Fruit fly (Drosophila melanogaster) S2 (cell line): ENCODE measurements around the gene tap.

ENCODE experiments used
- CG8478 ChIP-seq: fragments of >200 bp; optimal IDR thresholded peaks from 2 replicates; lab custom pipeline; 2018
- CTCF ChIP-seq, 2 experiments: fragments of >200 bp; optimal IDR thresholded peaks; 2 replicates each; lab custom pipeline; 2018

The tap gene

dm6 chr3L:17358490-17358889 is 992 bp upstream of the tap start:
- TF ChIP-seq CG8478 (lab: Kevin White, UChicago), result no peak
- TF ChIP-seq CTCF (optimal IDR thresholded peaks at IDR 0.05; lab: Kevin White, UChicago), result no peak

dm6 chr3L:17361925-17362324 is 2.4 kb downstream of the tap start:
- TF ChIP-seq CG8478 (lab: Kevin White, UChicago) (no peak), CTCF (optimal IDR thresholded peaks at IDR 0.05; lab: Kevin White, UChicago) (no peak)

dm6 chr3L:17362940-17363339 is 3.5 kb downstream of the tap start:
- TF ChIP-seq CG8478 (lab: Kevin White, UChicago) (no peak), CTCF (optimal IDR thresholded peaks at IDR 0.05; lab: Kevin White, UChicago) (no peak)

dm6 chr3L:17364023-17364422 is 4.5 kb downstream of the tap start:
- TF ChIP-seq CTCF (optimal IDR thresholded peaks at IDR 0.05; lab: Kevin White, UChicago), result no peak
- no peak for TF ChIP-seq CG8478 (lab: Kevin White, UChicago)

- no peak for TF ChIP-seq CG8478 (lab: Kevin White, UChicago)
- TF ChIP-seq CTCF (optimal IDR thresholded peaks at IDR 0.05; lab: Kevin White, UChicago), result no peak
Observed at dm6 chr3L:17366936-17367335, 7.5 kb downstream of the tap start.

- TF ChIP-seq CTCF (optimal IDR thresholded peaks at IDR 0.05; lab: Kevin White, UChicago) (no peak), CG8478 (lab: Kevin White, UChicago) (no peak)
Observed at dm6 chr3L:17374956-17375621, 15.6 kb downstream of the tap start.

dm6 chr3L:17379311-17379710 is 19.8 kb downstream of the tap start, which contains the start of gene Cad74A:
Cad74A (minus strand) TSS chr3L:17379530.
- TF ChIP-seq CG8478 (lab: Kevin White, UChicago) (no peak), CTCF (optimal IDR thresholded peaks at IDR 0.05; lab: Kevin White, UChicago) (no peak)

- TF ChIP-seq CG8478 (lab: Kevin White, UChicago), result no peak
- no peak for TF ChIP-seq CTCF (optimal IDR thresholded peaks at IDR 0.05; lab: Kevin White, UChicago)
Observed at dm6 chr3L:17381990-17382389, 22.5 kb downstream of the tap start.

- TF ChIP-seq CG8478 (lab: Kevin White, UChicago) (no peak), CTCF (optimal IDR thresholded peaks at IDR 0.05; lab: Kevin White, UChicago) (no peak)
Observed at dm6 chr3L:17382628-17383027, 23.1 kb downstream of the tap start, which contains the start of gene CG13728. CG13728 (minus strand) TSS chr3L:17382728.

- TF ChIP-seq CTCF (optimal IDR thresholded peaks at IDR 0.05; lab: Kevin White, UChicago) (no peak), CG8478 (lab: Kevin White, UChicago) (no peak)
Observed at dm6 chr3L:17383285-17383684, 23.8 kb downstream of the tap start.

dm6 chr3L:17383714-17384113 is 24.2 kb downstream of the tap start:
- TF ChIP-seq CTCF (optimal IDR thresholded peaks at IDR 0.05; lab: Kevin White, UChicago) (peak; percentile 47 to 57), CG8478 (lab: Kevin White, UChicago) (no peak)

dm6 chr3L:17386612-17387382 is 27.3 kb downstream of the tap start:
- TF ChIP-seq CG8478 (lab: Kevin White, UChicago), result no peak
- no peak for TF ChIP-seq CTCF (optimal IDR thresholded peaks at IDR 0.05; lab: Kevin White, UChicago)

- no peak for TF ChIP-seq CTCF (optimal IDR thresholded peaks at IDR 0.05; lab: Kevin White, UChicago)
- TF ChIP-seq CG8478 (lab: Kevin White, UChicago), result no peak
Observed at dm6 chr3L:17388895-17389294, 29.4 kb downstream of the tap start, which contains the start of gene CG13731. CG13731 (minus strand) TSS chr3L:17388956.

dm6 chr3L:17391132-17391531 is 31.6 kb downstream of the tap start:
- TF ChIP-seq CTCF (optimal IDR thresholded peaks at IDR 0.05; lab: Kevin White, UChicago), result no peak
- TF ChIP-seq CG8478 (lab: Kevin White, UChicago), result no peak

dm6 chr3L:17392412-17392811 is 32.9 kb downstream of the tap start:
- TF ChIP-seq CG8478 (lab: Kevin White, UChicago) (no peak), CTCF (optimal IDR thresholded peaks at IDR 0.05; lab: Kevin White, UChicago) (no peak)
